Fruit fly (Drosophila melanogaster) whole organism, adult: ENCODE data around the gene CG42779.

Experiments used
- CG11617 ChIP-seq: fragments of 200-800 bp; sonication (Bioruptor generic); optimal IDR thresholded peaks from 2 replicates; lab custom pipeline; 2017; ENCODE audit warnings: mild to moderate bottlenecking, missing biosample characterization, missing genetic modification reagents, missing genetic modification characterization
- CG14711 ChIP-seq: fragments of 200-800 bp; sonication (Bioruptor generic); optimal IDR thresholded peaks from 2 replicates; lab custom pipeline; 2018; ENCODE audit warnings: missing biosample characterization, mild to moderate bottlenecking, missing genetic modification characterization, moderate library complexity
- CG1620 ChIP-seq: fragments of 200-800 bp; sonication (Bioruptor generic); optimal IDR thresholded peaks from 2 replicates; lab custom pipeline; 2016; ENCODE audit warnings: missing biosample characterization, missing genetic modification characterization
- Crg-1 ChIP-seq: fragments of 200-800 bp; sonication (Bioruptor generic); optimal IDR thresholded peaks from 2 replicates; lab custom pipeline; 2016; ENCODE audit warnings: missing biosample characterization, missing genetic modification characterization
- Mnt ChIP-seq: fragments of 200-800 bp; sonication (Bioruptor generic); optimal IDR thresholded peaks from 2 replicates; lab custom pipeline; 2016; ENCODE audit warnings: missing biosample characterization, mild to moderate bottlenecking, missing genetic modification characterization
- cic ChIP-seq: fragments of 200-800 bp; sonication (Bioruptor generic); optimal IDR thresholded peaks from 2 replicates; lab custom pipeline; 2017; ENCODE audit warnings: missing biosample characterization, mild to moderate bottlenecking, missing genetic modification characterization, moderate library complexity
- cnc ChIP-seq, 2 experiments: fragments of >200 bp; optimal IDR thresholded peaks; 2 replicates each; lab custom pipeline; 2017
- kay ChIP-seq: fragments of 200-800 bp; sonication (Bioruptor generic); peaks from one replicate; lab custom pipeline; 2016; ENCODE audit warnings: missing biosample characterization, missing genetic modification characterization, borderline replicate concordance
- pad ChIP-seq: fragments of 200-800 bp; sonication (Bioruptor generic); optimal IDR thresholded peaks from 3 replicates; lab custom pipeline; 2017; ENCODE audit warnings: missing biosample characterization, missing genetic modification characterization, mild to moderate bottlenecking, moderate library complexity, missing genetic modification reagents
- toe ChIP-seq: fragments of 200-800 bp; sonication (Bioruptor generic); optimal IDR thresholded peaks from 2 replicates; lab custom pipeline; 2016; ENCODE audit warnings: missing biosample characterization, missing genetic modification characterization

dm6 chr3R:17132098-17132712 lies 10.8 kb downstream of the CG42779 start, which contains the start of the genes CG4053 and CG31266:
- TF ChIP-seq kay (GFP tag; lab: Kevin White, UChicago) (no peak), cnc (optimal IDR thresholded peaks at IDR 0.05; lab: Kevin White, UChicago) (no peak), Mnt (GFP tag; lab: Kevin White, UChicago) (no peak), toe (GFP tag; lab: Kevin White, UChicago) (no peak), CG14711 (tag; lab: Kevin White, UChicago) (no peak), cic (GFP tag; lab: Kevin White, UChicago) (no peak), pad (GFP tag; lab: Kevin White, UChicago) (no peak), CG1620 (no peak), Crg-1 (GFP tag; lab: Kevin White, UChicago) (no peak), CG11617 (no peak)
